Fruit fly (Drosophila melanogaster) whole organism, pupa: Measurements from ENCODE around the gene CG6431.

Source experiments
- CG14655 ChIP-seq: fragments of 200-800 bp; sonication (Bioruptor generic); optimal IDR thresholded peaks from 3 replicates; lab custom pipeline; 2017; ENCODE audit warnings: mild to moderate bottlenecking, missing biosample characterization, missing genetic modification reagents, missing genetic modification characterization
- CG15710 ChIP-seq: fragments of 200-800 bp; sonication (Bioruptor generic); optimal IDR thresholded peaks from 2 replicates; lab custom pipeline; 2018; ENCODE audit warnings: missing biosample characterization, mild to moderate bottlenecking, missing genetic modification characterization, moderate library complexity
- CG32121 ChIP-seq: fragments of 200-800 bp; sonication (Bioruptor generic); IDR thresholded peaks from 2 replicates; pipeline ENCODE4 v1.3.6; 2022; ENCODE audit warnings: missing biosample characterization, missing genetic modification characterization
- CG9948 ChIP-seq: fragments of 200-800 bp; sonication (Bioruptor generic); optimal IDR thresholded peaks from 2 replicates; lab custom pipeline; 2018; ENCODE audit warnings: missing biosample characterization, mild to moderate bottlenecking, missing genetic modification characterization, moderate library complexity
- D1 ChIP-seq: fragments of 200-800 bp; sonication (Bioruptor generic); optimal IDR thresholded peaks from 2 replicates; lab custom pipeline; 2018; ENCODE audit warnings: missing biosample characterization, mild to moderate bottlenecking, missing genetic modification characterization, moderate library complexity
- EcR ChIP-seq: fragments of 200-800 bp; sonication (Bioruptor generic); optimal IDR thresholded peaks from 3 replicates; lab custom pipeline; 2019; ENCODE audit warnings: missing biosample characterization, missing genetic modification characterization, mild to moderate bottlenecking, moderate library complexity, missing genetic modification reagents
- Pif1B ChIP-seq: fragments of 200-800 bp; sonication (Bioruptor generic); optimal IDR thresholded peaks from 3 replicates; lab custom pipeline; 2016; ENCODE audit warnings: missing biosample characterization, missing genetic modification characterization
- fd96Ca ChIP-seq: fragments of 200-800 bp; sonication (Bioruptor generic); IDR thresholded peaks from 3 replicates; pipeline ENCODE4 v1.3.6; 2022; ENCODE audit warnings: missing biosample characterization, missing genetic modification characterization
- gl ChIP-seq: fragments of 200-800 bp; sonication (Bioruptor generic); optimal IDR thresholded peaks from 2 replicates; lab custom pipeline; 2018; ENCODE audit warnings: missing biosample characterization, mild to moderate bottlenecking, missing genetic modification characterization
- rn ChIP-seq: fragments of 200-800 bp; sonication (Bioruptor generic); IDR thresholded peaks from 2 replicates; pipeline ENCODE4 v1.3.6; 2022; ENCODE audit warnings: missing biosample characterization, missing genetic modification characterization

- TF ChIP-seq CG9948 = no peak
- TF ChIP-seq rn (GFP tag; lab: Robert Waterston, UW) = no peak
- TF ChIP-seq CG32121 (GFP tag; lab: Robert Waterston, UW) = peak; percentile 74
- TF ChIP-seq gl = no peak
- TF ChIP-seq D1 (tag; lab: Kevin White, UChicago) = no peak
- TF ChIP-seq Pif1B (GFP tag; lab: Kevin White, UChicago) = no peak
- no peak for TF ChIP-seq EcR (GFP tag; lab: Kevin White, UChicago)
- no peak for TF ChIP-seq fd96Ca (GFP tag; lab: Robert Waterston, UW)
- TF ChIP-seq CG14655 (GFP tag; lab: Kevin White, UChicago) = no peak
- TF ChIP-seq CG15710 (tag; lab: Kevin White, UChicago) = no peak
Observed at dm6 chr2L:10748218-10748617, 24.2 kb downstream of the CG6431 start.
